Worm (Caenorhabditis elegans) whole organism, L4 larva: ENCODE data around the gene picc-1.

Experiments used
- ama-1 ChIP-seq: fragments of 150-350 bp; optimal IDR thresholded peaks from 2 replicates; lab custom pipeline; 2014; ENCODE audit warnings: inconsistent platforms, mixed read lengths
- ceh-82 ChIP-seq: sonication (generic microtip); optimal IDR thresholded peaks from 2 replicates; lab custom pipeline; 2017; ENCODE audit warnings: missing biosample characterization, missing genetic modification characterization
- ces-1 ChIP-seq: fragments of 150-350 bp; sonication (generic microtip); optimal IDR thresholded peaks from 4 replicates; lab custom pipeline; 2014; ENCODE audit warnings: missing biosample characterization, missing genetic modification reagents, missing genetic modification characterization
- fkh-10 ChIP-seq: fragments of 150-350 bp; optimal IDR thresholded peaks from 2 replicates; lab custom pipeline; 2014; ENCODE audit warnings: missing biosample characterization, missing genetic modification reagents, missing genetic modification characterization
- fos-1 ChIP-seq: fragments of 150-350 bp; optimal IDR thresholded peaks from 2 replicates; lab custom pipeline; 2014; ENCODE audit warnings: missing biosample characterization, missing genetic modification characterization
- lin-13 ChIP-seq: fragments of 150-350 bp; optimal IDR thresholded peaks from 2 replicates; lab custom pipeline; 2014; ENCODE audit warnings: missing biosample characterization, missing genetic modification reagents, missing genetic modification characterization
- nhr-28 ChIP-seq: fragments of 150-350 bp; optimal IDR thresholded peaks from 2 replicates; lab custom pipeline; 2014; ENCODE audit warnings: missing biosample characterization, missing genetic modification characterization
- unc-130 ChIP-seq: sonication (generic microtip); optimal IDR thresholded peaks from 2 replicates; lab custom pipeline; 2016; ENCODE audit warnings: missing genetic modification reagents, missing genetic modification characterization, missing compliant biosample characterization
- unc-62 ChIP-seq, 3 experiments: fragments of 150-350 bp in 1 of 3; sonication (generic microtip); optimal IDR thresholded peaks in 2 of 3; peaks in 1 of 3; 1 replicate in 1 of 3; 2 replicates in 2 of 3; lab custom pipeline; 2014 to 2017; ENCODE audit warnings: missing biosample characterization in 3 of 3, missing genetic modification characterization in 3 of 3, missing genetic modification reagents in 3 of 3, missing genotype in 1 of 3

DNA sequence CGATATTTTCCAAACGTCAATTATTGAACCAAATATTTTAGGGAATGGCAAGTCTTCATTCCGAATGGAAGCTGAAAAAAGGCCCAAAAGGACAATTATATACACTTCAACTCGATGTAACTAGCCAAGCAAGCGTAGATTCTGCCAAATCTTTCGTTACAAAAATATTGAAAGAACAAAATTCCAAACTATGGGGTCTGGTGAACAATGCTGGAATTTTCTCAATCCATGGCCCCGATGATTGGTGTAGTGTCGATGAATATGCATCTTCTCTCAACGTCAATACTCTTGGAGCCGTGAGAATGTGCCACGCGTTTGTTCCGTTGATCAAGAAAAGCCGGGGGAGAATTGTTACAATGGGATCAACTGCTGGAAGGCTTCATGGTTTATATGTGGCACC lies 34.5 kb upstream of the picc-1 start:
- no peak for TF ChIP-seq ama-1 (lab: Kevin White, UChicago)
- no peak for TF ChIP-seq fkh-10
- no peak for TF ChIP-seq lin-13
- TF ChIP-seq unc-130 (GFP tag; lab: Kevin White, UChicago) = no peak
- no peak for TF ChIP-seq ces-1 (GFP tag; lab: Kevin White, UChicago)
- TF ChIP-seq unc-62 (GFP tag; optimal IDR thresholded peaks at IDR 0.05 in 1 of 2; lab: Kevin White, UChicago) = peak in 1 of 2 experiments; percentile 56
- no peak for TF ChIP-seq unc-62 (tag; optimal IDR thresholded peaks at IDR 0.05; lab: Kevin White, UChicago)
- TF ChIP-seq fos-1 (tag; lab: Kevin White, UChicago) = no peak
- no peak for TF ChIP-seq ceh-82 (tag; lab: Kevin White, UChicago)
- TF ChIP-seq nhr-28 = no peak
